Fruit fly (Drosophila melanogaster) whole organism, wandering third instar larva: Measurements from ENCODE around the gene CG33510.

Experiments used
- Abd-B ChIP-seq: fragments of >200 bp; optimal IDR thresholded peaks from 2 replicates; lab custom pipeline; 2017; ENCODE audit warnings: missing biosample characterization, missing genetic modification characterization
- CG32264 ChIP-seq: fragments of 200-800 bp; sonication (Bioruptor generic); optimal IDR thresholded peaks from 2 replicates; lab custom pipeline; 2016; ENCODE audit warnings: missing biosample characterization, missing genetic modification characterization
- br ChIP-seq: fragments of 200-800 bp; sonication (Bioruptor generic); optimal IDR thresholded peaks from 2 replicates; lab custom pipeline; 2016; ENCODE audit warnings: missing biosample characterization, missing genetic modification characterization
- h ChIP-seq: fragments of 200-800 bp; sonication (Bioruptor generic); optimal IDR thresholded peaks from 3 replicates; lab custom pipeline; 2016; ENCODE audit warnings: missing biosample characterization, mild to moderate bottlenecking, missing genetic modification characterization

DNA sequence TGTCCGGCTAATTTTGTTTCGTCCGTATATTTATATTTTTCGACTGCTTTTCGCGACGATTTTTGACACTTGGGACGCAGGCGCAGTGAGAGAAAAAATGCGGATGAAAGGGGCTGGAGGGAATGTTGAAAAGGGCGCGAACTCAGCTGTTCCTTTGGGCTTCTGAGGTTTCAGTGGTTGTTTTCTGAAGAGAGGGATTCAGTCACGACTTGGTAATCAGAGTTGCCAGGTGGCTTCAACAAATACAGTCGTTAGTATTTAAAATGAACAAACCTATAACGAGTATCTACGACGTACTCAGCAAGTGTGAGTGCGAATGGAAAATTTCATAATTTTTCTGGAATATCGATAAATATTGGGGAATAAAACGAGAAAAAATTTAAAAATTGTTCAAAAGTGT lies 12.7 kb downstream of the CG33510 start, which contains the start of gene CG9265:
- TF ChIP-seq h (GFP tag; lab: Kevin White, UChicago) (no peak), Abd-B (no peak), CG32264 (GFP tag; lab: Kevin White, UChicago) (no peak), br (GFP tag; lab: Kevin White, UChicago) (no peak)
